Fruit fly (Drosophila melanogaster): ENCODE measurements around the gene Elys.

DNA sequence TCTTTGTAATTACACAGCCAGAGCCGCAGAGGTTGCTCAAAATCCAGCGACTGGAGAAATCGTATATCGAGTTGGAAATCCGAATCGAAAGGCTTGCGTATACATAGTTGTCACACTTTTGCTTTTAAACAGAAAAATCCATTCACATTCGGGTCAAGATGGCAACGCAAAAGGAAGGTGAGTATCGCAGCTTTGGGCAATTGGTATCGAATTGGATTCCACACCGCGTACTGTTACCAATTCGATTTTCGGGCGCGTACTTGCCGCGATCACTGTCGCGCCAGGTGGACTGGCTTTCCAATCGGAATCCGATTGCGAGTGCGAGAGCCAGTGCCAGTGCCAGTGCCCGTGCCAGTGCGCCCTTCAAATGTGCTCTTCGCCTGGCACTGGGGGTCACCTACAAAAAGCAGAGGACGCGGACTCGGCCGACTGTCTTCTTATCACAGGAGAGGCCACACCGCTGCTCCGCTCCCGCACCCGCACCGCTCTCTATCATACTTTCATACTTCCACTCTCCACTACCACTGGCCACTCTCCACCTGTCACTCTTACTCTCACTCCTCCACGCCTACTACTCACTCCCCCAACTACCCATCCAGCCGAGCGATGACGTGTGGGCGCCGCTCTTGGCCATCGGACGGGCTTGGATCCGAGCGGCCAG lies 15.5 kb downstream of the Elys start:
- no peak for TF ChIP-seq CG8632 (GFP tag; optimal IDR thresholded peaks at IDR 0.05)
- no peak for TF ChIP-seq OdsH (GFP tag; optimal IDR thresholded peaks at IDR 0.05)
- TF ChIP-seq lz (GFP tag; optimal IDR thresholded peaks at IDR 0.05), result no peak
- no peak for TF ChIP-seq net (GFP tag; optimal IDR thresholded peaks at IDR 0.05)
- no peak for TF ChIP-seq CG32006 (GFP tag; optimal IDR thresholded peaks at IDR 0.05)
- no peak for TF ChIP-seq achi (GFP tag; optimal IDR thresholded peaks at IDR 0.05)
- no peak for TF ChIP-seq Gug (GFP tag; IDR thresholded peaks at IDR 0.05)
- TF ChIP-seq CG6854 (GFP tag; optimal IDR thresholded peaks at IDR 0.05), result no peak
- TF ChIP-seq CG4318 (GFP tag; optimal IDR thresholded peaks at IDR 0.05), result no peak
- TF ChIP-seq CG16779 (tag; optimal IDR thresholded peaks at IDR 0.05), result no peak
